Fruit fly (Drosophila melanogaster): Measurements from ENCODE around the gene Nup35.

Nup35 gene

dm6 chrX:18635118-18635552, 12.8 kb upstream of the Nup35 start (continued):
- TF ChIP-seq Rfx (GFP tag; IDR thresholded peaks at IDR 0.05) (peak; percentile 67), CG2129 (GFP tag; IDR thresholded peaks at IDR 0.05; ENCODE audit: partially characterized antibody) (no peak; the same call in 1 of the 2 replicates), grau (tag; optimal IDR thresholded peaks at IDR 0.05) (peak; percentile 47), Chrac-16 (GFP tag; optimal IDR thresholded peaks at IDR 0.05) (peak; percentile 57), CG7271 (tag; optimal IDR thresholded peaks at IDR 0.05) (no peak), Six4 (GFP tag; optimal IDR thresholded peaks at IDR 0.05) (no peak), klu (GFP tag; IDR thresholded peaks at IDR 0.05) (no peak), CG8388 (GFP tag; optimal IDR thresholded peaks at IDR 0.05) (no peak), CG7372 (GFP tag; IDR thresholded peaks at IDR 0.05) (no peak), CG9727 (GFP tag; optimal IDR thresholded peaks at IDR 0.05) (peak; percentile 17), Aef1 (GFP tag; IDR thresholded peaks at IDR 0.05) (no peak; the same call in 2 of the 3 replicates), CG11696 (GFP tag; IDR thresholded peaks at IDR 0.05) (no peak; the same call in 1 of the 2 replicates), CG31388 (GFP tag; optimal IDR thresholded peaks at IDR 0.05) (no peak), wek (GFP tag; optimal IDR thresholded peaks at IDR 0.05) (no peak), CG31441 (GFP tag; IDR thresholded peaks at IDR 0.05) (no peak), CG5180 (GFP tag; optimal IDR thresholded peaks at IDR 0.05) (no peak), CG1603 (tag; optimal IDR thresholded peaks at IDR 0.05) (peak; percentile 58), psq (GFP tag; optimal IDR thresholded peaks at IDR 0.05) (no peak), CG10366 (GFP tag; IDR thresholded peaks at IDR 0.05) (peak; percentile 17; the same call in 1 of the 2 replicates), Sry-β (GFP tag; optimal IDR thresholded peaks at IDR 0.05) (no peak), p53 (GFP tag; optimal IDR thresholded peaks at IDR 0.05) (no peak), CG9437 (GFP tag; optimal IDR thresholded peaks at IDR 0.05) (no peak), fd64A (GFP tag; optimal IDR thresholded peaks at IDR 0.05) (no peak), CG4854 (GFP tag; optimal IDR thresholded peaks at IDR 0.05) (no peak), dm (GFP tag; optimal IDR thresholded peaks at IDR 0.05) (no peak), CG6765 (GFP tag; optimal IDR thresholded peaks at IDR 0.05) (no peak), Dref (GFP tag; IDR thresholded peaks at IDR 0.05) (no peak), CG11560 (tag; IDR thresholded peaks at IDR 0.05) (no peak), run (tag; optimal IDR thresholded peaks at IDR 0.05) (no peak), CG12219 (GFP tag; optimal IDR thresholded peaks at IDR 0.05) (no peak), Kr (GFP tag; optimal IDR thresholded peaks at IDR 0.05) (no peak), CrebB (tag; optimal IDR thresholded peaks at IDR 0.05) (no peak), kni (GFP tag; optimal IDR thresholded peaks at IDR 0.05) (no peak), CG3995 (GFP tag; optimal IDR thresholded peaks at IDR 0.05) (peak; percentile 27), CG17612 (GFP tag; IDR thresholded peaks at IDR 0.05) (no peak), CG4617 (GFP tag; optimal IDR thresholded peaks at IDR 0.05; ENCODE audit: borderline replicate concordance) (no peak), slou (GFP tag; optimal IDR thresholded peaks at IDR 0.05) (no peak), CG6683 (GFP tag; optimal IDR thresholded peaks at IDR 0.05) (no peak), ken (GFP tag; IDR thresholded peaks at IDR 0.05) (no peak), CG8924 (tag; optimal IDR thresholded peaks at IDR 0.05) (no peak), CG10321 (GFP tag; IDR thresholded peaks at IDR 0.05) (no peak), CG15601 (tag; optimal IDR thresholded peaks at IDR 0.05) (no peak), CG7839 (tag; optimal IDR thresholded peaks at IDR 0.05) (peak; percentile 36), Myb (GFP tag; optimal IDR thresholded peaks at IDR 0.05) (peak; percentile 75), gem (tag; optimal IDR thresholded peaks at IDR 0.05) (peak; percentile 47), esg (GFP tag; conservative IDR thresholded peaks at IDR 0.05) (no peak), eve (GFP tag; optimal IDR thresholded peaks at IDR 0.05) (no peak), D19B (GFP tag; optimal IDR thresholded peaks at IDR 0.05) (no peak), ERR (GFP tag; optimal IDR thresholded peaks at IDR 0.05) (peak; percentile 29), zfh1 (GFP tag; IDR thresholded peaks at IDR 0.05) (no peak), CG17385 (GFP tag; optimal IDR thresholded peaks at IDR 0.05) (no peak), lilli (GFP tag; optimal IDR thresholded peaks at IDR 0.05) (peak; percentile 47)

Measured in whole organism, embryonic.